Worm (Caenorhabditis elegans) whole organism, L3 larva: ENCODE results near the gene adt-3.

ENCODE experiments used
- ama-1 ChIP-seq: fragments of 150-350 bp; optimal IDR thresholded peaks from 2 replicates; lab custom pipeline; 2018
- ceh-16 ChIP-seq: sonication (generic microtip); optimal IDR thresholded peaks from 2 replicates; lab custom pipeline; 2017; ENCODE audit warnings: missing biosample characterization, missing genetic modification characterization
- elt-2 ChIP-seq: sonication (generic microtip); optimal IDR thresholded peaks from 2 replicates; lab custom pipeline; 2016; ENCODE audit warnings: missing genetic modification reagents, mild to moderate bottlenecking, missing genetic modification characterization, missing compliant biosample characterization
- lin-15B ChIP-seq: fragments of 150-350 bp; optimal IDR thresholded peaks from 2 replicates; lab custom pipeline; 2014; ENCODE audit warnings: missing biosample characterization, missing genetic modification characterization
- nhr-28 ChIP-seq: fragments of 150-350 bp; optimal IDR thresholded peaks from 2 replicates; lab custom pipeline; 2014; ENCODE audit warnings: missing biosample characterization, missing genetic modification characterization
- nhr-76 ChIP-seq: fragments of 150-350 bp; sonication (generic microtip); optimal IDR thresholded peaks from 5 replicates; lab custom pipeline; 2014; ENCODE audit warnings: missing biosample characterization, missing genetic modification characterization
- pqm-1 ChIP-seq: fragments of 150-350 bp; optimal IDR thresholded peaks from 2 replicates; lab custom pipeline; 2017; ENCODE audit warnings: missing biosample characterization, missing genetic modification characterization, inconsistent platforms
- skn-1 ChIP-seq: fragments of 150-350 bp; optimal IDR thresholded peaks from 2 replicates; lab custom pipeline; 2014; ENCODE audit warnings: missing biosample characterization, missing genetic modification characterization

- no peak for TF ChIP-seq pqm-1
- no peak for TF ChIP-seq ceh-16 (tag; lab: Kevin White, UChicago)
- no peak for TF ChIP-seq skn-1 (tag; lab: Kevin White, UChicago)
- TF ChIP-seq nhr-76 (tag; lab: Kevin White, UChicago): no peak
- TF ChIP-seq nhr-28 (tag; lab: Kevin White, UChicago): no peak
- TF ChIP-seq ama-1 (lab: Kevin White, UChicago): no peak
- no peak for TF ChIP-seq lin-15B (tag; lab: Kevin White, UChicago)
- no peak for TF ChIP-seq elt-2 (tag; lab: Kevin White, UChicago)
These were observed 43.9 kb upstream of the adt-3 start for ce11 chrX:3887595-3887994.
